Worm (Caenorhabditis elegans): ENCODE measurements around the gene eri-3.

ce11 chrII:1126472-1126871 is 3.1 kb downstream of the eri-3 start:
- no peak for TF ChIP-seq che-1 (tag; optimal IDR thresholded peaks at IDR 0.05)
- TF ChIP-seq dmd-4 (tag; optimal IDR thresholded peaks at IDR 0.05; ENCODE audit: borderline replicate concordance): no peak
